Fruit fly (Drosophila melanogaster) whole organism, embryonic: ENCODE measurements around the gene TotA.

Experiments
- CG10543 ChIP-seq: fragments of 200-800 bp; sonication (Bioruptor generic); optimal IDR thresholded peaks from 3 replicates; lab custom pipeline; 2017; ENCODE audit warnings: missing biosample characterization, mild to moderate bottlenecking, missing genetic modification characterization, moderate library complexity
- CG11695 ChIP-seq: fragments of 200-800 bp; sonication (Bioruptor generic); IDR thresholded peaks from 3 replicates; pipeline ENCODE4 v1.3.6; 2022; ENCODE audit warnings: missing biosample characterization, missing genetic modification characterization
- CG12769 ChIP-seq: fragments of 200-800 bp; sonication (Bioruptor generic); optimal IDR thresholded peaks from 2 replicates; lab custom pipeline; 2019; ENCODE audit warnings: missing biosample characterization, mild to moderate bottlenecking, missing genetic modification characterization, moderate library complexity
- CG13123 ChIP-seq: fragments of 200-800 bp; sonication (Bioruptor generic); optimal IDR thresholded peaks from 2 replicates; lab custom pipeline; 2016; ENCODE audit warnings: missing biosample characterization, missing genetic modification characterization
- CG13624 ChIP-seq: fragments of 200-800 bp; sonication (Bioruptor generic); optimal IDR thresholded peaks from 2 replicates; lab custom pipeline; 2016; ENCODE audit warnings: missing biosample characterization, missing genetic modification characterization
- CG15269 ChIP-seq: fragments of 200-800 bp; sonication (Bioruptor generic); optimal IDR thresholded peaks from 2 replicates; lab custom pipeline; 2018; ENCODE audit warnings: missing biosample characterization, mild to moderate bottlenecking, missing genetic modification characterization, moderate library complexity
- CG18262 ChIP-seq: fragments of 200-800 bp; optimal IDR thresholded peaks from 3 replicates; lab custom pipeline; 2019; ENCODE audit warnings: missing biosample characterization, mild to moderate bottlenecking, missing genetic modification characterization, moderate library complexity
- CG2678 ChIP-seq: fragments of 200-800 bp; sonication (Bioruptor generic); optimal IDR thresholded peaks from 3 replicates; lab custom pipeline; 2019; ENCODE audit warnings: missing biosample characterization, mild to moderate bottlenecking, missing genetic modification characterization, moderate library complexity
- CG2889 ChIP-seq: fragments of 200-800 bp; sonication (Bioruptor generic); IDR thresholded peaks from 3 replicates; pipeline ENCODE4 v1.3.6; 2022; ENCODE audit warnings: missing biosample characterization, missing genetic modification characterization
- CG30020 ChIP-seq: fragments of 200-800 bp; optimal IDR thresholded peaks from 2 replicates; lab custom pipeline; 2019; ENCODE audit warnings: missing biosample characterization, mild to moderate bottlenecking, missing genetic modification characterization, moderate library complexity
- CG31388 ChIP-seq: fragments of 200-800 bp; sonication (Bioruptor generic); optimal IDR thresholded peaks from 2 replicates; lab custom pipeline; 2016; ENCODE audit warnings: missing biosample characterization, missing genetic modification characterization
- CG3163 ChIP-seq: fragments of 200-800 bp; sonication (Bioruptor generic); optimal IDR thresholded peaks from 3 replicates; lab custom pipeline; 2016; ENCODE audit warnings: missing biosample characterization, missing genetic modification characterization
- CG4424 ChIP-seq: fragments of 200-800 bp; sonication (Bioruptor generic); optimal IDR thresholded peaks from 3 replicates; lab custom pipeline; 2016; ENCODE audit warnings: missing biosample characterization, missing genetic modification characterization
- CG4854 ChIP-seq: fragments of 200-800 bp; sonication (Bioruptor generic); optimal IDR thresholded peaks from 2 replicates; lab custom pipeline; 2016; ENCODE audit warnings: missing biosample characterization, missing genetic modification characterization, inconsistent platforms
- CG6254 ChIP-seq: fragments of 200-800 bp; sonication (Bioruptor generic); optimal IDR thresholded peaks from 3 replicates; lab custom pipeline; 2017; ENCODE audit warnings: mild to moderate bottlenecking, missing biosample characterization, missing genetic modification reagents, missing genetic modification characterization
- CG7928 ChIP-seq: fragments of 200-800 bp; sonication (Bioruptor generic); optimal IDR thresholded peaks from 2 replicates; lab custom pipeline; 2017; ENCODE audit warnings: missing biosample characterization, mild to moderate bottlenecking, missing genetic modification characterization
- Dbx ChIP-seq: fragments of 200-800 bp; sonication (Bioruptor generic); IDR thresholded peaks from 3 replicates; pipeline ENCODE4 v1.3.6; 2022; ENCODE audit warnings: missing biosample characterization, missing genetic modification characterization
- Deaf1 ChIP-seq: fragments of 200-800 bp; optimal IDR thresholded peaks from 3 replicates; lab custom pipeline; 2019; ENCODE audit warnings: missing biosample characterization, mild to moderate bottlenecking, missing genetic modification characterization, moderate library complexity
- Dip2 ChIP-seq: fragments of 200-800 bp; sonication (Bioruptor generic); IDR thresholded peaks from 2 replicates; pipeline ENCODE4 v1.3.6; 2022; ENCODE audit warnings: missing biosample characterization, missing genetic modification characterization
- Dip3 ChIP-seq: fragments of 200-800 bp; sonication (Bioruptor generic); optimal IDR thresholded peaks from 3 replicates; lab custom pipeline; 2016; ENCODE audit warnings: missing biosample characterization, missing genetic modification characterization
- Drgx ChIP-seq: fragments of 200-800 bp; sonication (Bioruptor generic); IDR thresholded peaks from 2 replicates; pipeline ENCODE4 v1.3.6; 2022; ENCODE audit warnings: missing biosample characterization, missing genetic modification characterization
- E2f2 ChIP-seq: fragments of 200-800 bp; sonication (Bioruptor generic); IDR thresholded peaks from 2 replicates; pipeline ENCODE4 v1.3.6; 2022; ENCODE audit warnings: missing biosample characterization, missing genetic modification characterization
- HmgD ChIP-seq: fragments of 200-800 bp; sonication (Bioruptor generic); optimal IDR thresholded peaks from 3 replicates; lab custom pipeline; 2016; ENCODE audit warnings: missing biosample characterization, missing genetic modification characterization
- Hmr ChIP-seq: fragments of 200-800 bp; sonication (Bioruptor generic); optimal IDR thresholded peaks from 3 replicates; lab custom pipeline; 2017; ENCODE audit warnings: mild to moderate bottlenecking, missing biosample characterization, missing genetic modification reagents, missing genetic modification characterization
- Hr39 ChIP-seq: fragments of >200 bp; optimal IDR thresholded peaks from 2 replicates; lab custom pipeline; 2017
- NFAT ChIP-seq: fragments of 200-800 bp; sonication (Bioruptor generic); IDR thresholded peaks from 2 replicates; pipeline ENCODE4 v1.3.6; 2022; ENCODE audit warnings: missing biosample characterization, missing genetic modification characterization
- Sox100B ChIP-seq: fragments of 200-800 bp; sonication (Bioruptor generic); optimal IDR thresholded peaks from 3 replicates; lab custom pipeline; 2018; ENCODE audit warnings: missing biosample characterization, mild to moderate bottlenecking, missing genetic modification characterization
- Ssrp ChIP-seq: fragments of 200-800 bp; sonication (Bioruptor generic); optimal IDR thresholded peaks from 2 replicates; lab custom pipeline; 2018; ENCODE audit warnings: missing biosample characterization, mild to moderate bottlenecking, missing genetic modification characterization, moderate library complexity
- Stat92E ChIP-seq, 3 experiments: fragments of >200 bp in 2 of 3; fragments of 200-800 bp in 1 of 3; sonication (Bioruptor generic) in 1 of 3; optimal IDR thresholded peaks; 2 replicates each; lab custom pipeline; 2017 to 2019; ENCODE audit warnings: missing biosample characterization in 3 of 3, missing genetic modification characterization in 3 of 3, mild to moderate bottlenecking in 1 of 3, moderate library complexity in 1 of 3
- bsh ChIP-seq, 2 experiments: fragments of 200-800 bp; sonication (Bioruptor generic); optimal IDR thresholded peaks; 2 replicates each; lab custom pipeline; 2017 to 2018; ENCODE audit warnings: mild to moderate bottlenecking in 2 of 2, missing biosample characterization in 2 of 2, missing genetic modification characterization in 2 of 2, moderate library complexity in 1 of 2
- cato ChIP-seq: fragments of 200-800 bp; sonication (Bioruptor generic); optimal IDR thresholded peaks from 2 replicates; lab custom pipeline; 2016; ENCODE audit warnings: missing biosample characterization, missing genetic modification characterization, borderline replicate concordance
- caup ChIP-seq: fragments of 200-800 bp; sonication (Bioruptor generic); optimal IDR thresholded peaks from 3 replicates; lab custom pipeline; 2017; ENCODE audit warnings: missing biosample characterization, mild to moderate bottlenecking, missing genetic modification characterization, moderate library complexity; ENCODE audit not compliant: severe bottlenecking
- dmrt11E ChIP-seq: fragments of 200-800 bp; sonication (Bioruptor generic); optimal IDR thresholded peaks from 3 replicates; lab custom pipeline; 2018; ENCODE audit warnings: missing biosample characterization, mild to moderate bottlenecking, missing genetic modification characterization, moderate library complexity
- dpn ChIP-seq, 2 experiments: fragments of 200-800 bp; sonication (Bioruptor generic); optimal IDR thresholded peaks; 3 replicates each; lab custom pipeline; 2016; ENCODE audit warnings: missing biosample characterization in 2 of 2, missing genetic modification characterization in 2 of 2
- fd102C ChIP-seq: fragments of 200-800 bp; sonication (Bioruptor generic); optimal IDR thresholded peaks from 2 replicates; lab custom pipeline; 2018; ENCODE audit warnings: missing biosample characterization, mild to moderate bottlenecking, missing genetic modification characterization, moderate library complexity
- gfzf ChIP-seq: fragments of 200-800 bp; sonication (Bioruptor generic); optimal IDR thresholded peaks from 2 replicates; lab custom pipeline; 2016; ENCODE audit warnings: missing biosample characterization, mild to moderate bottlenecking, missing genetic modification characterization, moderate library complexity
- gsb ChIP-seq: fragments of 200-800 bp; sonication (Bioruptor generic); IDR thresholded peaks from 2 replicates; pipeline ENCODE4 v1.3.6; 2022; ENCODE audit warnings: missing biosample characterization, missing genetic modification characterization
- maf-S ChIP-seq: fragments of 200-800 bp; sonication (Bioruptor generic); optimal IDR thresholded peaks from 2 replicates; lab custom pipeline; 2016; ENCODE audit warnings: missing biosample characterization, missing genetic modification characterization
- org-1 ChIP-seq: fragments of 200-800 bp; sonication (Bioruptor generic); optimal IDR thresholded peaks from 2 replicates; lab custom pipeline; 2017; ENCODE audit warnings: missing biosample characterization, missing genetic modification characterization
- pan ChIP-seq, 4 experiments: fragments of >200 bp in 3 of 4; fragments of 200-800 bp in 1 of 4; sonication (Bioruptor generic) in 1 of 4; optimal IDR thresholded peaks in 3 of 4; IDR thresholded peaks in 1 of 4; 2 replicates each; pipeline versions ENCODE4 v1.3.6 to Lab custom; 2017 to 2022; ENCODE audit warnings: missing biosample characterization in 2 of 4, missing genetic modification characterization in 2 of 4, mixed read lengths in 1 of 4
- scrt ChIP-seq: fragments of 200-800 bp; sonication (Bioruptor generic); optimal IDR thresholded peaks from 2 replicates; lab custom pipeline; 2018; ENCODE audit warnings: missing biosample characterization, mild to moderate bottlenecking, missing genetic modification characterization, moderate library complexity
- shn ChIP-seq: fragments of 200-800 bp; sonication (Bioruptor generic); optimal IDR thresholded peaks from 3 replicates; lab custom pipeline; 2016; ENCODE audit warnings: missing biosample characterization, missing genetic modification characterization
- slbo ChIP-seq: fragments of 200-800 bp; sonication (Bioruptor generic); IDR thresholded peaks from 2 replicates; pipeline ENCODE4 v1.3.6; 2022; ENCODE audit warnings: missing biosample characterization, missing genetic modification characterization
- zfh1 ChIP-seq: fragments of 200-800 bp; sonication (Bioruptor generic); IDR thresholded peaks from 3 replicates; pipeline ENCODE4 v1.3.6; 2022; ENCODE audit warnings: missing biosample characterization, missing genetic modification characterization

Gene TotA

DNA sequence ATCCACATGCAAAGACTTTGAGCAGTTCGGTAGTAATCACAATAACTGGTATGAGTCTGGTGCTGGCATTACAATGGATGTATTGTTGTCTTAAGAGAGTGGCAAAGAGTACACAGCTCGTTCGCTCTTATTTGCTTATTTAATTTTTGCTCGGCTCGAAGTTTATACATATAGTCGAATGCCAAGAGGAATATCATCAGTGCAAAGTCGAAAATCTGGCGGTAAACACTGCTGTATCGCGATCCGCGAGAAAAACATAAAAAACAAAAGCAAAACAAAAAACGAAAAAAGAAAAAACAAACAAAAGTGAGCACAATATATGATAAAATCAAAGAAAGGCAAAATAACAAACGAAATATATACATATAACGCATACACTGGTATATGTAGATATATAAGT, 43.3 kb downstream of the TotA start, which contains the start of gene hdly (continued):
- TF ChIP-seq gfzf (no peak), zfh1 (no peak), gsb (GFP tag; lab: Robert Waterston, UW) (no peak), CG4854 (no peak), maf-S (GFP tag; lab: Kevin White, UChicago) (no peak), cato (GFP tag; lab: Kevin White, UChicago) (no peak), scrt (GFP tag; lab: Kevin White, UChicago) (peak; percentile 29), CG15269 (peak; percentile 51), HmgD (no peak), CG13123 (GFP tag; lab: Kevin White, UChicago) (no peak), CG13624 (no peak), CG31388 (GFP tag; lab: Kevin White, UChicago) (no peak), dmrt11E (tag; lab: Kevin White, UChicago) (no peak), CG7928 (GFP tag; lab: Kevin White, UChicago) (no peak), CG2889 (GFP tag; lab: Robert Waterston, UW) (no peak), Ssrp (no peak), bsh (GFP tag; optimal IDR thresholded peaks at IDR 0.05; lab: Kevin White, UChicago) (peak in 1 of 2 experiments; percentile 99), Dip2 (GFP tag; lab: Robert Waterston, UW) (no peak), CG4424 (no peak), Hmr (GFP tag; lab: Kevin White, UChicago) (peak; percentile 55), Sox100B (peak; percentile 1), caup (GFP tag; lab: Kevin White, UChicago) (peak; percentile 42), shn (GFP tag; lab: Kevin White, UChicago) (no peak), slbo (GFP tag; lab: Robert Waterston, UW) (no peak), Hr39 (lab: Kevin White, UChicago) (no peak), Stat92E (GFP tag; optimal IDR thresholded peaks at IDR 0.05; lab: Kevin White, UChicago) (peak in 1 of 3 experiments; percentile 32), NFAT (GFP tag; lab: Robert Waterston, UW) (0 out of 2 replicates have a peak, but pooled peaks have one; percentile 6), fd102C (no peak), CG11695 (GFP tag; lab: Robert Waterston, UW) (0 out of 3 replicates have a peak, but pooled peaks have one; percentile 27), CG2678 (tag; lab: Kevin White, UChicago) (peak; percentile 29), Dip3 (GFP tag; lab: Kevin White, UChicago) (no peak), Dbx (GFP tag; lab: Robert Waterston, UW) (0 out of 3 replicates have a peak, but pooled peaks have one; percentile 11), E2f2 (no peak), CG12769 (tag; lab: Kevin White, UChicago) (peak; percentile 2), CG30020 (tag; lab: Kevin White, UChicago) (no peak), dpn (GFP tag; optimal IDR thresholded peaks at IDR 0.05; lab: Kevin White, UChicago) (peak in 1 of 2 experiments; percentile 10), CG10543 (GFP tag; lab: Kevin White, UChicago) (peak; percentile 54), Deaf1 (tag; lab: Kevin White, UChicago) (peak; percentile 42), pan (optimal IDR thresholded peaks at IDR 0.05; lab: Kevin White, UChicago) (no peak), pan (GFP tag; optimal IDR thresholded peaks at IDR 0.05 in 1 of 2, IDR thresholded peaks at IDR 0.05 in 1 of 2) (no peak), CG6254 (GFP tag; lab: Kevin White, UChicago) (no peak), CG3163 (peak; percentile 91), Drgx (GFP tag; lab: Robert Waterston, UW) (peak; percentile 99), CG18262 (tag; lab: Kevin White, UChicago) (no peak), org-1 (no peak)
